Fruit fly (Drosophila melanogaster) whole organism, embryonic: Measurements from ENCODE around the gene prd1.

ENCODE experiments used
- Ada2b ChIP-seq: fragments of 200-800 bp; sonication (Bioruptor generic); IDR thresholded peaks from 2 replicates; pipeline ENCODE4 v1.3.6; 2022; ENCODE audit warnings: missing biosample characterization, missing genetic modification characterization
- Adf1 ChIP-seq: fragments of 200-800 bp; sonication (Bioruptor generic); IDR thresholded peaks from 2 replicates; pipeline ENCODE4 v1.3.6; 2022; ENCODE audit warnings: missing biosample characterization, missing genetic modification characterization
- CG10979 ChIP-seq: fragments of 200-800 bp; sonication (Bioruptor generic); optimal IDR thresholded peaks from 2 replicates; lab custom pipeline; 2018; ENCODE audit warnings: missing biosample characterization, mild to moderate bottlenecking, missing genetic modification characterization, moderate library complexity
- CG12744 ChIP-seq: fragments of 200-800 bp; sonication (Bioruptor generic); optimal IDR thresholded peaks from 2 replicates; lab custom pipeline; 2016; ENCODE audit warnings: missing biosample characterization, missing genetic modification characterization
- CG14667 ChIP-seq: fragments of 200-800 bp; sonication (Bioruptor generic); IDR thresholded peaks from 2 replicates; pipeline ENCODE4 v1.3.6; 2022; ENCODE audit warnings: missing biosample characterization, missing genetic modification characterization
- CG16779 ChIP-seq: fragments of 200-800 bp; sonication (Bioruptor generic); IDR thresholded peaks from 2 replicates; pipeline ENCODE4 v1.3.6; 2022; ENCODE audit warnings: missing biosample characterization, missing genetic modification characterization
- CG2120 ChIP-seq: fragments of 200-800 bp; sonication (Bioruptor generic); optimal IDR thresholded peaks from 3 replicates; lab custom pipeline; 2016; ENCODE audit warnings: missing biosample characterization, missing genetic modification characterization
- CG3995 ChIP-seq: fragments of 200-800 bp; sonication (Bioruptor generic); optimal IDR thresholded peaks from 3 replicates; lab custom pipeline; 2016; ENCODE audit warnings: missing biosample characterization, missing genetic modification characterization
- CG42726 ChIP-seq: fragments of 200-800 bp; sonication (Bioruptor generic); IDR thresholded peaks from 2 replicates; pipeline ENCODE4 v1.3.6; 2022; ENCODE audit warnings: missing biosample characterization, missing genetic modification characterization; ENCODE audit not compliant: partially characterized antibody
- CG6791 ChIP-seq: fragments of 200-800 bp; sonication (Bioruptor generic); IDR thresholded peaks from 3 replicates; pipeline ENCODE4 v1.3.6; 2022; ENCODE audit warnings: missing biosample characterization, missing genetic modification characterization; ENCODE audit not compliant: partially characterized antibody
- CG7839 ChIP-seq: fragments of 200-800 bp; sonication (Bioruptor generic); optimal IDR thresholded peaks from 3 replicates; lab custom pipeline; 2018; ENCODE audit warnings: missing biosample characterization, mild to moderate bottlenecking, missing genetic modification characterization, moderate library complexity
- CG8290 ChIP-seq, 3 experiments: fragments of 200-800 bp; sonication (Bioruptor generic); optimal IDR thresholded peaks; 2 replicates each; lab custom pipeline; 2016 to 2019; ENCODE audit warnings: missing biosample characterization in 3 of 3, missing genetic modification characterization in 3 of 3, mild to moderate bottlenecking in 2 of 3, moderate library complexity in 1 of 3
- CG8388 ChIP-seq: fragments of 200-800 bp; sonication (Bioruptor generic); optimal IDR thresholded peaks from 2 replicates; lab custom pipeline; 2019; ENCODE audit warnings: missing biosample characterization, mild to moderate bottlenecking, missing genetic modification characterization, moderate library complexity
- CoRest ChIP-seq: fragments of 200-800 bp; sonication (Bioruptor generic); optimal IDR thresholded peaks from 3 replicates; lab custom pipeline; 2018; ENCODE audit warnings: missing biosample characterization, mild to moderate bottlenecking, missing genetic modification characterization, moderate library complexity
- Dll ChIP-seq: fragments of 200-800 bp; sonication (Bioruptor generic); IDR thresholded peaks from 4 replicates; pipeline ENCODE4 v1.3.6; 2022; ENCODE audit warnings: missing biosample characterization, missing genetic modification characterization; ENCODE audit not compliant: partially characterized antibody
- HLHmδ ChIP-seq: fragments of 200-800 bp; sonication (Bioruptor generic); optimal IDR thresholded peaks from 2 replicates; lab custom pipeline; 2018; ENCODE audit warnings: missing biosample characterization, mild to moderate bottlenecking, missing genetic modification characterization, moderate library complexity
- HmgZ ChIP-seq: fragments of 200-800 bp; sonication (Bioruptor generic); optimal IDR thresholded peaks from 2 replicates; lab custom pipeline; 2018; ENCODE audit warnings: missing biosample characterization, mild to moderate bottlenecking, missing genetic modification characterization
- PHDP ChIP-seq: fragments of 200-800 bp; sonication (Bioruptor generic); optimal IDR thresholded peaks from 3 replicates; lab custom pipeline; 2018; ENCODE audit warnings: missing biosample characterization, mild to moderate bottlenecking, missing genetic modification characterization, moderate library complexity
- Pdp1 ChIP-seq, 2 experiments: fragments of 200-800 bp; sonication (Bioruptor generic); optimal IDR thresholded peaks; 3 replicates each; lab custom pipeline; 2016; ENCODE audit warnings: missing biosample characterization in 2 of 2, missing genetic modification characterization in 2 of 2, mild to moderate bottlenecking in 1 of 2, moderate library complexity in 1 of 2
- Rfx ChIP-seq: fragments of 200-800 bp; sonication (Bioruptor generic); IDR thresholded peaks from 2 replicates; pipeline ENCODE4 v1.3.6; 2022; ENCODE audit warnings: missing biosample characterization, missing genetic modification characterization
- abd-A ChIP-seq: fragments of 200-800 bp; sonication (Bioruptor generic); optimal IDR thresholded peaks from 3 replicates; lab custom pipeline; 2019; ENCODE audit warnings: missing biosample characterization, mild to moderate bottlenecking, missing genetic modification characterization, moderate library complexity
- ato ChIP-seq: fragments of 200-800 bp; sonication (Bioruptor generic); IDR thresholded peaks from 2 replicates; pipeline ENCODE4 v1.3.6; 2022; ENCODE audit warnings: missing biosample characterization, missing genetic modification characterization; ENCODE audit not compliant: partially characterized antibody
- bbx ChIP-seq: fragments of 200-800 bp; sonication (Bioruptor generic); IDR thresholded peaks from 2 replicates; pipeline ENCODE4 v1.3.6; 2022; ENCODE audit warnings: missing biosample characterization, missing genetic modification characterization; ENCODE audit not compliant: partially characterized antibody
- cg ChIP-seq: fragments of 200-800 bp; sonication (Bioruptor generic); optimal IDR thresholded peaks from 3 replicates; lab custom pipeline; 2019; ENCODE audit warnings: missing biosample characterization, mild to moderate bottlenecking, missing genetic modification characterization, moderate library complexity
- gfzf ChIP-seq: fragments of 200-800 bp; sonication (Bioruptor generic); optimal IDR thresholded peaks from 2 replicates; lab custom pipeline; 2016; ENCODE audit warnings: missing biosample characterization, mild to moderate bottlenecking, missing genetic modification characterization, moderate library complexity
- gsb-n ChIP-seq: fragments of 200-800 bp; sonication (Bioruptor generic); optimal IDR thresholded peaks from 3 replicates; lab custom pipeline; 2018; ENCODE audit warnings: missing biosample characterization, mild to moderate bottlenecking, missing genetic modification characterization
- hkb ChIP-seq, 2 experiments: fragments of 200-800 bp in 1 of 2; fragments of >200 bp in 1 of 2; sonication (Bioruptor generic) in 1 of 2; IDR thresholded peaks in 1 of 2; optimal IDR thresholded peaks in 1 of 2; 2 replicates each; pipeline versions ENCODE4 v1.3.6 to Lab custom; 2017 to 2022; ENCODE audit warnings: missing biosample characterization in 1 of 2, missing genetic modification characterization in 1 of 2
- inv ChIP-seq: fragments of 200-800 bp; sonication (Bioruptor generic); IDR thresholded peaks from 2 replicates; pipeline ENCODE4 v1.3.6; 2022; ENCODE audit warnings: missing biosample characterization, missing genetic modification characterization; ENCODE audit not compliant: partially characterized antibody
- jumu ChIP-seq: fragments of 200-800 bp; sonication (Bioruptor generic); optimal IDR thresholded peaks from 3 replicates; lab custom pipeline; 2016; ENCODE audit warnings: missing biosample characterization, missing genetic modification characterization
- knrl ChIP-seq: fragments of 200-800 bp; sonication (Bioruptor generic); IDR thresholded peaks from 3 replicates; pipeline ENCODE4 v1.3.6; 2022; ENCODE audit warnings: missing biosample characterization, missing genetic modification characterization; ENCODE audit not compliant: partially characterized antibody
- lmd ChIP-seq: fragments of 200-800 bp; sonication (Bioruptor generic); IDR thresholded peaks from 2 replicates; pipeline ENCODE4 v1.3.6; 2022; ENCODE audit warnings: missing biosample characterization, missing genetic modification characterization
- pan ChIP-seq, 4 experiments: fragments of >200 bp in 3 of 4; fragments of 200-800 bp in 1 of 4; sonication (Bioruptor generic) in 1 of 4; optimal IDR thresholded peaks in 3 of 4; IDR thresholded peaks in 1 of 4; 2 replicates each; pipeline versions ENCODE4 v1.3.6 to Lab custom; 2017 to 2022; ENCODE audit warnings: missing biosample characterization in 2 of 4, missing genetic modification characterization in 2 of 4, mixed read lengths in 1 of 4
- slbo ChIP-seq: fragments of 200-800 bp; sonication (Bioruptor generic); IDR thresholded peaks from 2 replicates; pipeline ENCODE4 v1.3.6; 2022; ENCODE audit warnings: missing biosample characterization, missing genetic modification characterization
- sob ChIP-seq: fragments of 200-800 bp; sonication (Bioruptor generic); IDR thresholded peaks from 2 replicates; pipeline ENCODE4 v1.3.6; 2022; ENCODE audit warnings: missing biosample characterization, missing genetic modification characterization
- trem ChIP-seq: fragments of 200-800 bp; optimal IDR thresholded peaks from 3 replicates; lab custom pipeline; 2019; ENCODE audit warnings: missing biosample characterization, mild to moderate bottlenecking, missing genetic modification characterization, moderate library complexity
- twi ChIP-seq: fragments of 200-800 bp; optimal IDR thresholded peaks from 2 replicates; lab custom pipeline; 2019; ENCODE audit warnings: missing biosample characterization, mild to moderate bottlenecking, missing genetic modification characterization, moderate library complexity

Gene prd1

dm6 chr3R:11777058-11777457 lies 9.8 kb downstream of the prd1 start (continued):
- TF ChIP-seq jumu (GFP tag; lab: Kevin White, UChicago) (peak; percentile 0), sob (GFP tag; lab: Robert Waterston, UW) (peak; percentile 27; the same call in 1 of the 2 replicates), CG3995 (GFP tag; lab: Kevin White, UChicago) (no peak), CG6791 (GFP tag; lab: Robert Waterston, UW) (no peak), CG10979 (tag; lab: Kevin White, UChicago) (peak; percentile 9), knrl (no peak), pan (optimal IDR thresholded peaks at IDR 0.05; lab: Kevin White, UChicago) (no peak), pan (GFP tag; optimal IDR thresholded peaks at IDR 0.05 in 1 of 2, IDR thresholded peaks at IDR 0.05 in 1 of 2) (peak in 1 of 2 experiments; percentile 5), abd-A (tag; lab: Kevin White, UChicago) (peak; percentile 68), hkb (optimal IDR thresholded peaks at IDR 0.05; lab: Kevin White, UChicago) (no peak), hkb (GFP tag; IDR thresholded peaks at IDR 0.05; lab: Robert Waterston, UW) (peak; percentile 30; the same call in 1 of the 2 replicates), PHDP (no peak), ato (GFP tag; lab: Robert Waterston, UW) (no peak), CG8388 (GFP tag; lab: Kevin White, UChicago) (no peak), bbx (GFP tag; lab: Robert Waterston, UW) (0 out of 2 replicates have a peak, but pooled peaks have one; percentile 22), lmd (no peak), CG14667 (GFP tag; lab: Robert Waterston, UW) (no peak), CG16779 (GFP tag; lab: Robert Waterston, UW) (no peak), Pdp1 (GFP tag; optimal IDR thresholded peaks at IDR 0.05; lab: Kevin White, UChicago) (peak in 1 of 2 experiments; percentile 23), Rfx (GFP tag; lab: Robert Waterston, UW) (0 out of 2 replicates have a peak, but pooled peaks have one; percentile 6), slbo (GFP tag; lab: Robert Waterston, UW) (0 out of 2 replicates have a peak, but pooled peaks have one; percentile 19), twi (tag; lab: Kevin White, UChicago) (peak; percentile 82), CoRest (tag; lab: Kevin White, UChicago) (no peak), Adf1 (GFP tag; lab: Robert Waterston, UW) (peak; percentile 92), trem (no peak), gsb-n (tag; lab: Kevin White, UChicago) (no peak), CG8290 (GFP tag; optimal IDR thresholded peaks at IDR 0.05; lab: Kevin White, UChicago) (no peak), CG8290 (tag; optimal IDR thresholded peaks at IDR 0.05; lab: Kevin White, UChicago) (peak in 1 of 2 experiments; percentile 29), inv (GFP tag; lab: Robert Waterston, UW) (0 out of 2 replicates have a peak, but pooled peaks have one; percentile 11), gfzf (no peak), CG12744 (GFP tag; lab: Kevin White, UChicago) (peak; percentile 10), HLHmδ (GFP tag; lab: Kevin White, UChicago) (no peak), Ada2b (GFP tag; lab: Robert Waterston, UW) (no peak), Dll (GFP tag; lab: Robert Waterston, UW) (0 out of 4 replicates have a peak, but pooled peaks have one; percentile 43), cg (peak; percentile 63), HmgZ (no peak), CG2120 (GFP tag; lab: Kevin White, UChicago) (peak; percentile 6), CG7839 (tag; lab: Kevin White, UChicago) (peak; percentile 10), CG42726 (no peak)
